Worm (Caenorhabditis elegans) whole organism, young adult: ENCODE results near the gene gip-1.

Experiments
- B0035.1 ChIP-seq: sonication (generic microtip); optimal IDR thresholded peaks from 2 replicates; lab custom pipeline; 2016; ENCODE audit warnings: missing genetic modification characterization, mild to moderate bottlenecking, missing compliant biosample characterization, missing genotype, missing genetic modification reagents
- C06A6.2 ChIP-seq: fragments of 200-800 bp; sonication (Bioruptor generic); conservative IDR thresholded peaks from 2 replicates; pipeline ENCODE4 v1.3.6; 2022; ENCODE audit warnings: missing genetic modification characterization, missing compliant biosample characterization
- C17E4.6 ChIP-seq: fragments of 200-800 bp; sonication (Bioruptor generic); IDR thresholded peaks from 2 replicates; pipeline ENCODE4 v1.3.6; 2022; ENCODE audit warnings: missing genetic modification reagents, missing genetic modification characterization, missing compliant biosample characterization
- F33H1.4 ChIP-seq: fragments of 200-800 bp; sonication (Bioruptor generic); IDR thresholded peaks from 2 replicates; pipeline ENCODE4 v1.3.6; 2022; ENCODE audit warnings: missing genetic modification reagents, missing genetic modification characterization, missing compliant biosample characterization
- F37B4.10 ChIP-seq: fragments of 200-800 bp; sonication (Bioruptor generic); IDR thresholded peaks from 2 replicates; pipeline ENCODE4 v1.3.6; 2022; ENCODE audit warnings: missing genetic modification characterization, missing compliant biosample characterization
- F39B2.1 ChIP-seq: fragments of 200-800 bp; sonication (Bioruptor generic); IDR thresholded peaks from 2 replicates; pipeline ENCODE4 v1.3.6; 2022; ENCODE audit warnings: missing genetic modification reagents, missing genetic modification characterization, missing compliant biosample characterization
- K11D2.4 ChIP-seq: fragments of 200-800 bp; sonication (Bioruptor generic); IDR thresholded peaks from 2 replicates; pipeline ENCODE4 v1.3.6; 2022; ENCODE audit warnings: missing genetic modification reagents, missing genetic modification characterization, missing compliant biosample characterization
- T07F8.4 ChIP-seq: sonication (generic microtip); optimal IDR thresholded peaks from 2 replicates; lab custom pipeline; 2016; ENCODE audit warnings: mild to moderate bottlenecking, missing genetic modification characterization, moderate library complexity, missing compliant biosample characterization
- Y53G8AR.9 ChIP-seq: fragments of 200-800 bp; sonication (Bioruptor generic); conservative IDR thresholded peaks from 2 replicates; pipeline ENCODE4 v1.3.6; 2022; ENCODE audit warnings: missing genetic modification reagents, missing genetic modification characterization, missing compliant biosample characterization
- Y56A3A.18 ChIP-seq: fragments of 200-800 bp; sonication (Bioruptor generic); IDR thresholded peaks from 2 replicates; pipeline ENCODE4 v1.3.6; 2022; ENCODE audit warnings: missing genetic modification reagents, missing genetic modification characterization, missing compliant biosample characterization
- ZK185.1 ChIP-seq: sonication (generic microtip); optimal IDR thresholded peaks from 2 replicates; lab custom pipeline; 2016; ENCODE audit warnings: mild to moderate bottlenecking, missing genetic modification characterization, missing compliant biosample characterization; ENCODE audit not compliant: poor library complexity, severe bottlenecking
- akir-1 ChIP-seq: fragments of 200-800 bp; sonication (Bioruptor generic); optimal IDR thresholded peaks from 2 replicates; lab custom pipeline; 2018; ENCODE audit warnings: mild to moderate bottlenecking, missing genetic modification characterization, moderate library complexity, missing compliant biosample characterization
- ama-1 ChIP-seq, 3 experiments: fragments of 150-350 bp in 1 of 3; sonication (generic microtip) in 2 of 3; optimal IDR thresholded peaks; 2 replicates each; lab custom pipeline; 2014 to 2018; ENCODE audit warnings: missing biosample characterization in 2 of 3, missing genetic modification characterization in 2 of 3, missing genetic modification reagents in 2 of 3
- aptf-2 ChIP-seq: fragments of 200-800 bp; sonication (Bioruptor generic); conservative IDR thresholded peaks from 2 replicates; pipeline ENCODE4 v1.3.6; 2022; ENCODE audit warnings: missing genetic modification reagents, missing genetic modification characterization, missing compliant biosample characterization
- atf-7 ChIP-seq: sonication (generic microtip); optimal IDR thresholded peaks from 2 replicates; lab custom pipeline; 2017; ENCODE audit warnings: mild to moderate bottlenecking, missing genetic modification characterization, missing compliant biosample characterization
- athp-1 ChIP-seq: sonication (generic microtip); optimal IDR thresholded peaks from 2 replicates; lab custom pipeline; 2017; ENCODE audit warnings: mild to moderate bottlenecking, missing genetic modification characterization, missing compliant biosample characterization
- attf-5 ChIP-seq: fragments of 200-800 bp; sonication (Bioruptor generic); optimal IDR thresholded peaks from 2 replicates; lab custom pipeline; 2018; ENCODE audit warnings: mild to moderate bottlenecking, missing genetic modification characterization, missing compliant biosample characterization
- die-1 ChIP-seq: sonication (generic microtip); optimal IDR thresholded peaks from 2 replicates; lab custom pipeline; 2016; ENCODE audit warnings: missing genotype, mild to moderate bottlenecking, missing genetic modification characterization, missing compliant biosample characterization
- dox-1 ChIP-seq: fragments of 200-800 bp; sonication (Bioruptor generic); IDR thresholded peaks from 2 replicates; pipeline ENCODE4 v1.3.6; 2022; ENCODE audit warnings: missing genetic modification reagents, missing genetic modification characterization, missing compliant biosample characterization
- dpff-1 ChIP-seq: sonication (generic microtip); optimal IDR thresholded peaks from 2 replicates; lab custom pipeline; 2017; ENCODE audit warnings: mild to moderate bottlenecking, missing genetic modification characterization, missing compliant biosample characterization
- efl-1 ChIP-seq: fragments of 150-350 bp; optimal IDR thresholded peaks from 2 replicates; lab custom pipeline; 2014; ENCODE audit warnings: missing biosample characterization, missing genetic modification reagents, missing genetic modification characterization
- egl-18 ChIP-seq: fragments of 200-800 bp; sonication (Bioruptor generic); IDR thresholded peaks from 2 replicates; pipeline ENCODE4 v1.3.6; 2022; ENCODE audit warnings: missing genetic modification reagents, missing genetic modification characterization, missing compliant biosample characterization
- him-1 ChIP-seq: sonication (generic microtip); optimal IDR thresholded peaks from 2 replicates; lab custom pipeline; 2016; ENCODE audit warnings: missing genotype, missing genetic modification reagents, missing genetic modification characterization, missing compliant biosample characterization
- hrde-1 ChIP-seq: sonication (generic microtip); optimal IDR thresholded peaks from 2 replicates; lab custom pipeline; 2016; ENCODE audit warnings: missing genetic modification characterization, mild to moderate bottlenecking, missing compliant biosample characterization, moderate library complexity, missing genotype, missing genetic modification reagents, borderline replicate concordance
- lin-26 ChIP-seq: fragments of 200-800 bp; sonication (Bioruptor generic); IDR thresholded peaks from 2 replicates; pipeline ENCODE4 v1.3.6; 2022; ENCODE audit warnings: missing genetic modification reagents, missing genetic modification characterization, missing compliant biosample characterization
- lsl-1 ChIP-seq: fragments of 200-800 bp; sonication (Bioruptor generic); optimal IDR thresholded peaks from 2 replicates; lab custom pipeline; 2018; ENCODE audit warnings: mild to moderate bottlenecking, missing genetic modification characterization, moderate library complexity, missing compliant biosample characterization
- lsy-27 ChIP-seq: sonication (generic microtip); optimal IDR thresholded peaks from 2 replicates; lab custom pipeline; 2017; ENCODE audit warnings: missing genetic modification characterization, mild to moderate bottlenecking, missing compliant biosample characterization, antibody characterized with exemption, missing genotype, borderline replicate concordance; ENCODE audit not compliant: insufficient read depth
- madf-6 ChIP-seq: fragments of 200-800 bp; sonication (Bioruptor generic); IDR thresholded peaks from 2 replicates; pipeline ENCODE4 v1.3.6; 2022; ENCODE audit warnings: missing genetic modification reagents, missing genetic modification characterization, missing compliant biosample characterization
- madf-8 ChIP-seq: fragments of 200-800 bp; sonication (Bioruptor generic); conservative IDR thresholded peaks from 2 replicates; pipeline ENCODE4 v1.3.6; 2022; ENCODE audit warnings: missing genetic modification reagents, missing genetic modification characterization, missing compliant biosample characterization
- mcd-1 ChIP-seq: fragments of 200-800 bp; sonication (Bioruptor generic); IDR thresholded peaks from 2 replicates; pipeline ENCODE4 v1.3.6; 2022; ENCODE audit warnings: missing genetic modification reagents, missing genetic modification characterization, missing compliant biosample characterization
- nfya-1 ChIP-seq: sonication (generic microtip); optimal IDR thresholded peaks from 2 replicates; lab custom pipeline; 2017; ENCODE audit warnings: antibody characterized with exemption, missing compliant biosample characterization, missing genetic modification characterization, borderline replicate concordance; ENCODE audit not compliant: insufficient read depth
- nfya-2 ChIP-seq: fragments of 200-800 bp; sonication (Bioruptor generic); IDR thresholded peaks from 2 replicates; pipeline ENCODE4 v1.3.6; 2022; ENCODE audit warnings: missing genetic modification reagents, missing genetic modification characterization, missing compliant biosample characterization
- nhr-120 ChIP-seq: fragments of 200-800 bp; sonication (Bioruptor generic); IDR thresholded peaks from 2 replicates; pipeline ENCODE4 v1.3.6; 2022; ENCODE audit warnings: missing genetic modification characterization, missing compliant biosample characterization
- nhr-27 ChIP-seq: fragments of 200-800 bp; sonication (Bioruptor generic); optimal IDR thresholded peaks from 2 replicates; lab custom pipeline; 2018; ENCODE audit warnings: mild to moderate bottlenecking, missing genetic modification characterization, moderate library complexity, missing compliant biosample characterization
- sea-2 ChIP-seq: fragments of 200-800 bp; sonication (Bioruptor generic); IDR thresholded peaks from 2 replicates; pipeline ENCODE4 v1.3.6; 2022; ENCODE audit warnings: missing genetic modification characterization, missing compliant biosample characterization
- snpc-3.4 ChIP-seq: sonication (generic microtip); optimal IDR thresholded peaks from 2 replicates; lab custom pipeline; 2017; ENCODE audit warnings: missing genetic modification characterization, mild to moderate bottlenecking, missing compliant biosample characterization, antibody characterized with exemption, moderate library complexity, missing genotype, missing genetic modification reagents
- tlf-1 ChIP-seq: fragments of 200-800 bp; sonication (Bioruptor generic); optimal IDR thresholded peaks from 2 replicates; lab custom pipeline; 2018; ENCODE audit warnings: mild to moderate bottlenecking, missing genetic modification characterization, missing compliant biosample characterization
- unc-62 ChIP-seq: fragments of 150-350 bp; optimal IDR thresholded peaks from 2 replicates; lab custom pipeline; 2014; ENCODE audit warnings: missing biosample characterization, missing genetic modification reagents, missing genetic modification characterization
- xnd-1 ChIP-seq: sonication (generic microtip); optimal IDR thresholded peaks from 2 replicates; lab custom pipeline; 2016; ENCODE audit warnings: missing genotype, missing genetic modification reagents, missing genetic modification characterization, missing compliant biosample characterization
- zim-3 ChIP-seq: sonication (generic microtip); optimal IDR thresholded peaks from 2 replicates; lab custom pipeline; 2017; ENCODE audit warnings: mild to moderate bottlenecking, missing genetic modification characterization, moderate library complexity, missing compliant biosample characterization
- ztf-25 ChIP-seq: fragments of 200-800 bp; sonication (Bioruptor generic); IDR thresholded peaks from 2 replicates; pipeline ENCODE4 v1.3.6; 2022; ENCODE audit warnings: missing genetic modification reagents, missing genetic modification characterization, missing compliant biosample characterization
- ztf-6 ChIP-seq: fragments of 200-800 bp; sonication (Bioruptor generic); IDR thresholded peaks from 2 replicates; pipeline ENCODE4 v1.3.6; 2022; ENCODE audit warnings: missing genetic modification reagents, missing genetic modification characterization, missing compliant biosample characterization

Gene gip-1

ce11 chrIII:2331033-2331625 lies 16.3 kb upstream of the gip-1 start, which contains the start of the genes Y54F10BM.13 and ppm-1.D (continued):
- TF ChIP-seq dpff-1 (tag; lab: Kevin White, UChicago) (no peak), sea-2 (GFP tag; lab: Robert Waterston, UW) (no peak), nhr-120 (GFP tag; lab: Robert Waterston, UW) (no peak), unc-62 (GFP tag; lab: Kevin White, UChicago) (no peak), snpc-3.4 (tag; lab: Kevin White, UChicago) (no peak), lsy-27 (tag; lab: Kevin White, UChicago) (no peak), Y53G8AR.9 (no peak), egl-18 (GFP tag; lab: Robert Waterston, UW) (no peak), C17E4.6 (no peak), efl-1 (GFP tag; lab: Kevin White, UChicago) (peak; percentile 85), dox-1 (GFP tag; lab: Robert Waterston, UW) (no peak), K11D2.4 (GFP tag; lab: Robert Waterston, UW) (no peak), xnd-1 (tag; lab: Kevin White, UChicago) (no peak), zim-3 (tag; lab: Kevin White, UChicago) (no peak), lsl-1 (GFP tag; lab: Kevin White, UChicago) (peak; percentile 37), T07F8.4 (tag; lab: Kevin White, UChicago) (no peak), F39B2.1 (GFP tag; lab: Robert Waterston, UW) (no peak), akir-1 (GFP tag; lab: Kevin White, UChicago) (no peak), F37B4.10 (GFP tag; lab: Robert Waterston, UW) (no peak), ZK185.1 (no peak), madf-6 (peak; percentile 19; the same call in 1 of the 2 replicates), atf-7 (tag; lab: Kevin White, UChicago) (no peak), lin-26 (no peak), nfya-1 (tag; lab: Kevin White, UChicago) (no peak), F33H1.4 (GFP tag; lab: Robert Waterston, UW) (no peak), hrde-1 (tag; lab: Kevin White, UChicago) (no peak), C06A6.2 (GFP tag; lab: Robert Waterston, UW) (no peak), mcd-1 (GFP tag; lab: Robert Waterston, UW) (peak; percentile 89), nfya-2 (GFP tag; lab: Robert Waterston, UW) (no peak)

- TF ChIP-seq ama-1 (optimal IDR thresholded peaks at IDR 0.05; lab: Kevin White, UChicago) (no peak), ama-1 (GFP tag; optimal IDR thresholded peaks at IDR 0.05; lab: Kevin White, UChicago) (no peak), tlf-1 (GFP tag; lab: Kevin White, UChicago) (no peak), nhr-120 (GFP tag; lab: Robert Waterston, UW) (no peak), athp-1 (no peak), aptf-2 (GFP tag; lab: Robert Waterston, UW) (no peak), B0035.1 (tag; lab: Kevin White, UChicago) (no peak), attf-5 (GFP tag; lab: Kevin White, UChicago) (no peak), ztf-6 (GFP tag; lab: Robert Waterston, UW) (no peak), Y56A3A.18 (GFP tag; lab: Robert Waterston, UW) (no peak), die-1 (no peak), him-1 (tag; lab: Kevin White, UChicago) (no peak), madf-8 (GFP tag; lab: Robert Waterston, UW) (no peak), F33H1.4 (GFP tag; lab: Robert Waterston, UW) (no peak), nhr-27 (no peak), hrde-1 (tag; lab: Kevin White, UChicago) (no peak), ztf-25 (GFP tag; lab: Robert Waterston, UW) (no peak)
- TF ChIP-seq, all 124 proteins: peak for 0
Observed at ce11 chrIII:2343273-2343672, 4.1 kb upstream of the gip-1 start, which contains the start of gene phf-5. phf-5 (plus strand) TSS chrIII:2343573.
